Worm (Caenorhabditis elegans) whole organism, midembryonic: ENCODE results near the gene srd-10.

Experiments used
- T22C8.4 ChIP-seq: fragments of 200-800 bp; sonication (Bioruptor generic); IDR thresholded peaks from 2 replicates; pipeline ENCODE4 v1.3.6; 2022; ENCODE audit warnings: missing genetic modification characterization, missing compliant biosample characterization
- cog-1 ChIP-seq: sonication (generic microtip); optimal IDR thresholded peaks from 2 replicates; lab custom pipeline; 2016; ENCODE audit warnings: missing genetic modification characterization, missing compliant biosample characterization
- flt-1 ChIP-seq: fragments of 200-800 bp; sonication (Bioruptor generic); IDR thresholded peaks from 2 replicates; pipeline ENCODE4 v1.3.6; 2022; ENCODE audit warnings: missing genetic modification characterization, missing compliant biosample characterization
- klf-2 ChIP-seq: fragments of 200-800 bp; sonication (Bioruptor generic); conservative IDR thresholded peaks from 2 replicates; pipeline ENCODE4 v1.3.6; 2022; ENCODE audit warnings: missing genetic modification reagents, missing genetic modification characterization, missing compliant biosample characterization
- med-1 ChIP-seq: sonication (generic microtip); optimal IDR thresholded peaks from 2 replicates; lab custom pipeline; 2017; ENCODE audit warnings: missing genetic modification characterization, mild to moderate bottlenecking, missing compliant biosample characterization, antibody characterized with exemption, missing genetic modification reagents; ENCODE audit not compliant: insufficient read depth
- ref-1 ChIP-seq: fragments of 200-800 bp; sonication (Bioruptor generic); conservative IDR thresholded peaks from 2 replicates; pipeline ENCODE4 v1.3.6; 2022; ENCODE audit warnings: missing genetic modification reagents, missing genetic modification characterization, missing compliant biosample characterization
- tab-1 ChIP-seq: fragments of 200-800 bp; sonication (Bioruptor generic); IDR thresholded peaks from 2 replicates; pipeline ENCODE4 v1.3.6; 2022; ENCODE audit warnings: missing genetic modification characterization, missing compliant biosample characterization
- ztf-23 ChIP-seq: fragments of 200-800 bp; sonication (Bioruptor generic); IDR thresholded peaks from 2 replicates; pipeline ENCODE4 v1.3.6; 2022; ENCODE audit warnings: missing genetic modification reagents, missing genetic modification characterization, missing compliant biosample characterization
- ztf-29 ChIP-seq: fragments of 200-800 bp; sonication (Bioruptor generic); IDR thresholded peaks from 2 replicates; pipeline ENCODE4 v1.3.6; 2022; ENCODE audit warnings: missing genetic modification reagents, missing genetic modification characterization, missing compliant biosample characterization

The srd-10 gene

ce11 chrIV:13574733-13575132, at the start of gene srd-10:
TSS of gene srd-10 (plus strand) at chrIV:13575033.
- TF ChIP-seq klf-2 (GFP tag; lab: Robert Waterston, UW) (no peak), ref-1 (GFP tag; lab: Robert Waterston, UW) (no peak), cog-1 (tag; lab: Kevin White, UChicago) (no peak)

ce11 chrIV:13525223-13525622, 49.6 kb upstream of the srd-10 start:
- TF ChIP-seq ref-1 (GFP tag; lab: Robert Waterston, UW), result no peak
- no peak for TF ChIP-seq ztf-29 (GFP tag; lab: Robert Waterston, UW)
- no peak for TF ChIP-seq ztf-23 (GFP tag; lab: Robert Waterston, UW)
- no peak for TF ChIP-seq klf-2 (GFP tag; lab: Robert Waterston, UW)
- TF ChIP-seq med-1 (GFP tag; lab: Kevin White, UChicago), result no peak
- TF ChIP-seq cog-1 (tag; lab: Kevin White, UChicago), result no peak
- no peak for TF ChIP-seq flt-1 (GFP tag; lab: Robert Waterston, UW)
- no peak for TF ChIP-seq tab-1 (GFP tag; lab: Robert Waterston, UW)
- no peak for TF ChIP-seq T22C8.4 (GFP tag; lab: Robert Waterston, UW)

ce11 chrIV:13538901-13539300, 35.9 kb upstream of the srd-10 start:
- no peak for TF ChIP-seq tab-1 (GFP tag; lab: Robert Waterston, UW)
- no peak for TF ChIP-seq cog-1 (tag; lab: Kevin White, UChicago)
- TF ChIP-seq ref-1 (GFP tag; lab: Robert Waterston, UW), result no peak
- no peak for TF ChIP-seq ztf-23 (GFP tag; lab: Robert Waterston, UW)
- TF ChIP-seq klf-2 (GFP tag; lab: Robert Waterston, UW), result no peak

- TF ChIP-seq klf-2 (GFP tag; lab: Robert Waterston, UW) (no peak), tab-1 (GFP tag; lab: Robert Waterston, UW) (no peak), ztf-23 (GFP tag; lab: Robert Waterston, UW) (no peak), cog-1 (tag; lab: Kevin White, UChicago) (no peak), ref-1 (GFP tag; lab: Robert Waterston, UW) (no peak)
These were observed 34.7 kb upstream of the srd-10 start, which contains the start of gene rsd-2 for ce11 chrIV:13540165-13540564. TSS of gene rsd-2 (minus strand) at chrIV:13540265.

- TF ChIP-seq flt-1 (GFP tag; lab: Robert Waterston, UW), result no peak
- TF ChIP-seq T22C8.4 (GFP tag; lab: Robert Waterston, UW), result no peak
- TF ChIP-seq ztf-23 (GFP tag; lab: Robert Waterston, UW), result no peak
- no peak for TF ChIP-seq ztf-29 (GFP tag; lab: Robert Waterston, UW)
- no peak for TF ChIP-seq ref-1 (GFP tag; lab: Robert Waterston, UW)
- TF ChIP-seq med-1 (GFP tag; lab: Kevin White, UChicago), result no peak
- TF ChIP-seq cog-1 (tag; lab: Kevin White, UChicago), result no peak
- TF ChIP-seq klf-2 (GFP tag; lab: Robert Waterston, UW), result no peak
- TF ChIP-seq tab-1 (GFP tag; lab: Robert Waterston, UW), result no peak
These were observed 26.6 kb upstream of the srd-10 start, which contains the start of gene F52G2.3 for ce11 chrIV:13548188-13548587. TSS of gene F52G2.3 (minus strand) at chrIV:13548230.

- TF ChIP-seq ref-1 (GFP tag; lab: Robert Waterston, UW) (no peak), T22C8.4 (GFP tag; lab: Robert Waterston, UW) (no peak), cog-1 (tag; lab: Kevin White, UChicago) (no peak), ztf-29 (GFP tag; lab: Robert Waterston, UW) (no peak), med-1 (GFP tag; lab: Kevin White, UChicago) (no peak), klf-2 (GFP tag; lab: Robert Waterston, UW) (no peak), tab-1 (GFP tag; lab: Robert Waterston, UW) (no peak), ztf-23 (GFP tag; lab: Robert Waterston, UW) (no peak), flt-1 (GFP tag; lab: Robert Waterston, UW) (no peak)
These were observed 25.5 kb upstream of the srd-10 start for ce11 chrIV:13549350-13549749.

- TF ChIP-seq tab-1 (GFP tag; lab: Robert Waterston, UW) (no peak), flt-1 (GFP tag; lab: Robert Waterston, UW) (no peak), klf-2 (GFP tag; lab: Robert Waterston, UW) (no peak), ztf-29 (GFP tag; lab: Robert Waterston, UW) (no peak), ref-1 (GFP tag; lab: Robert Waterston, UW) (no peak), ztf-23 (GFP tag; lab: Robert Waterston, UW) (no peak), cog-1 (tag; lab: Kevin White, UChicago) (no peak), T22C8.4 (GFP tag; lab: Robert Waterston, UW) (no peak), med-1 (GFP tag; lab: Kevin White, UChicago) (no peak)
These were observed 20.5 kb upstream of the srd-10 start for ce11 chrIV:13554350-13554749.

ce11 chrIV:13555508-13555907, 19.3 kb upstream of the srd-10 start:
- TF ChIP-seq ztf-23 (GFP tag; lab: Robert Waterston, UW) (no peak), tab-1 (GFP tag; lab: Robert Waterston, UW) (no peak), flt-1 (GFP tag; lab: Robert Waterston, UW) (no peak), ztf-29 (GFP tag; lab: Robert Waterston, UW) (no peak)

- TF ChIP-seq tab-1 (GFP tag; lab: Robert Waterston, UW) (no peak), med-1 (GFP tag; lab: Kevin White, UChicago) (no peak), ztf-23 (GFP tag; lab: Robert Waterston, UW) (no peak), ztf-29 (GFP tag; lab: Robert Waterston, UW) (no peak), T22C8.4 (GFP tag; lab: Robert Waterston, UW) (no peak), klf-2 (GFP tag; lab: Robert Waterston, UW) (no peak)
These were observed 17.4 kb upstream of the srd-10 start for ce11 chrIV:13557393-13557792.

ce11 chrIV:13559020-13559419, 15.8 kb upstream of the srd-10 start:
- TF ChIP-seq flt-1 (GFP tag; lab: Robert Waterston, UW) (no peak), med-1 (GFP tag; lab: Kevin White, UChicago) (no peak), T22C8.4 (GFP tag; lab: Robert Waterston, UW) (no peak), tab-1 (GFP tag; lab: Robert Waterston, UW) (no peak), ref-1 (GFP tag; lab: Robert Waterston, UW) (no peak), cog-1 (tag; lab: Kevin White, UChicago) (no peak), ztf-23 (GFP tag; lab: Robert Waterston, UW) (no peak), klf-2 (GFP tag; lab: Robert Waterston, UW) (no peak), ztf-29 (GFP tag; lab: Robert Waterston, UW) (no peak)
